Worm (Caenorhabditis elegans) whole organism, L3 larva: ENCODE measurements around the gene tag-234.

ENCODE experiments used
- mdl-1 ChIP-seq: fragments of 150-350 bp; optimal IDR thresholded peaks from 2 replicates; lab custom pipeline; 2014; ENCODE audit warnings: missing biosample characterization, missing genetic modification characterization
- nhr-12 ChIP-seq: fragments of 150-350 bp; optimal IDR thresholded peaks from 2 replicates; lab custom pipeline; 2014; ENCODE audit warnings: missing biosample characterization, missing genetic modification characterization

DNA sequence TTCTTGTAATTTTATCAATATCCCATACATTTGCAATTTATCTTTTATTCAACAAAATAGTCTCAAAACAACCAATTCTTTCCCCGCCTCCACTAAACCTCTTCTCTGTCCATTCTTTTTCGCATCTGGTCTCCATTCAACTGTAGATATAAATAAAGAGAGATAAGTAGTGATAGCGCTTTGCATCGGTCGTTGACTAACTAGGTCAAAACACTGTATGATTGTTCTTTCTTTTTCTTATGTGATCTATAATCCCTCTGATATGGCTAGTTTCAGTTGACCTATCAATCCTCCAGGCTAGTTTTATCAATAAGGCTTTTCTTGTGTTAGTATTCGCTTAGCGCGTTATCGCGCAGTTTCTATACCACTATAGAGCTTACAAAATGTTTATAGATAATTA lies 10.7 kb upstream of the tag-234 start:
- TF ChIP-seq nhr-12 (no peak), mdl-1 (tag; lab: Kevin White, UChicago) (no peak)
